Fruit fly (Drosophila melanogaster) whole organism, adult: Measurements from ENCODE around the gene CG44037.

Experiments used
- CG33017 ChIP-seq: fragments of 200-800 bp; sonication (Bioruptor generic); optimal IDR thresholded peaks from 2 replicates; lab custom pipeline; 2018; ENCODE audit warnings: missing biosample characterization, mild to moderate bottlenecking, missing genetic modification characterization, moderate library complexity
- cic ChIP-seq: fragments of 200-800 bp; sonication (Bioruptor generic); optimal IDR thresholded peaks from 2 replicates; lab custom pipeline; 2017; ENCODE audit warnings: missing biosample characterization, mild to moderate bottlenecking, missing genetic modification characterization, moderate library complexity
- cnc ChIP-seq, 2 experiments: fragments of >200 bp; optimal IDR thresholded peaks; 2 replicates each; lab custom pipeline; 2017

- no peak for TF ChIP-seq cnc (optimal IDR thresholded peaks at IDR 0.05; lab: Kevin White, UChicago)
- TF ChIP-seq CG33017 (tag; lab: Kevin White, UChicago) = no peak
- no peak for TF ChIP-seq cic (GFP tag; lab: Kevin White, UChicago)
Observed at dm6 chr3R:12288580-12289299, 30.2 kb downstream of the CG44037 start.
